Worm (Caenorhabditis elegans): Measurements from ENCODE around the gene F35E8.6.

DNA sequence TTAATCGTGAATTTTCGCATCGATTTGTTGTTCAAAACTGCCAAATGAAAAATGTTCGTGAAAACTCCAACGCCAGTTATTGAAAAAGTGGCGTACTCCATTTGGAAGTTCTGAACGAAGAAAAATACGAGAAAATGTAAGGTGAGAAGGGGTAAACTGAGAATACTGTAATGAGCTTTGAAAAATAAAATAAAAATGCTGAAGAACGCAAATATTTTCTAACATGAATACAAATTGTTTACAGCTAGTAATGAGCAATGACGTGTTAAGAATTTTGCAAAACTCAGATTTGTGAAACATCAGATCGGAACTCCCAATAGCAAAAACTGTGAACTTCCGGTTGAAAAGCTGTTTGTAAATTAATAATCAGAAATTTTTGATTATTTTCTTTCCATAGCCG, 20.4 kb downstream of the F35E8.6 start, which contains the start of gene srw-26:
- TF ChIP-seq dao-5 (tag; optimal IDR thresholded peaks at IDR 0.05) = no peak
- TF ChIP-seq him-1 (tag; optimal IDR thresholded peaks at IDR 0.05) = no peak

Measured in whole organism, L4/young adult.